Fruit fly (Drosophila melanogaster): ENCODE results near the gene Acsf3.
A peak's percentile ranks its signal among the peaks of the same experiment; 100 is the strongest.

Acsf3 gene

dm6 chrX:7306538-7307477 lies 22.0 kb upstream of the Acsf3 start (continued):
- no peak for TF ChIP-seq Taf1 (GFP tag; IDR thresholded peaks at IDR 0.05)
- peak; percentile 89 for TF ChIP-seq Hmr (GFP tag; optimal IDR thresholded peaks at IDR 0.05)
- TF ChIP-seq aop (GFP tag; IDR thresholded peaks at IDR 0.05): no peak
- TF ChIP-seq CG14710 (tag; optimal IDR thresholded peaks at IDR 0.05): peak; percentile 96
- TF ChIP-seq MBD-R2 (GFP tag; IDR thresholded peaks at IDR 0.05): 0 out of 2 replicates have a peak, but pooled peaks have one; percentile 7
- TF ChIP-seq Lim3 (GFP tag; IDR thresholded peaks at IDR 0.05): no peak
- peak in 1 of 2 experiments; percentile 67 for TF ChIP-seq Eip74EF (GFP tag; optimal IDR thresholded peaks at IDR 0.05)
- TF ChIP-seq unpg (GFP tag; optimal IDR thresholded peaks at IDR 0.05): peak; percentile 83
- TF ChIP-seq CG30020 (tag; optimal IDR thresholded peaks at IDR 0.05): peak; percentile 83
- no peak for TF ChIP-seq CG4707 (GFP tag; optimal IDR thresholded peaks at IDR 0.05)
- TF ChIP-seq psq (GFP tag; optimal IDR thresholded peaks at IDR 0.05): peak; percentile 19
- TF ChIP-seq CG3407 (GFP tag; optimal IDR thresholded peaks at IDR 0.05): peak; percentile 62
- peak; percentile 89 for TF ChIP-seq CG10462 (GFP tag; optimal IDR thresholded peaks at IDR 0.05)
- no peak for TF ChIP-seq CG10321 (GFP tag; IDR thresholded peaks at IDR 0.05)
- TF ChIP-seq sqz (GFP tag; optimal IDR thresholded peaks at IDR 0.05): peak; percentile 78
- TF ChIP-seq bigmax (GFP tag; optimal IDR thresholded peaks at IDR 0.05): no peak
- TF ChIP-seq CG3847 (GFP tag; IDR thresholded peaks at IDR 0.05): peak; percentile 76
- peak; percentile 82 for TF ChIP-seq CG7786 (GFP tag; optimal IDR thresholded peaks at IDR 0.05)
- no peak for TF ChIP-seq cad (GFP tag; optimal IDR thresholded peaks at IDR 0.05)
- peak; percentile 60; the same call in 2 of the 3 replicates for TF ChIP-seq Aef1 (GFP tag; IDR thresholded peaks at IDR 0.05)
- TF ChIP-seq ro (GFP tag; IDR thresholded peaks at IDR 0.05): peak; percentile 22; the same call in 1 of the 2 replicates
- TF ChIP-seq tup (GFP tag; optimal IDR thresholded peaks at IDR 0.05): no peak
- TF ChIP-seq schlank (tag; optimal IDR thresholded peaks at IDR 0.05): peak; percentile 34
- peak; percentile 94 for TF ChIP-seq CG17829 (tag; optimal IDR thresholded peaks at IDR 0.05)
- peak; percentile 36; the same call in 1 of the 2 replicates for TF ChIP-seq bbx (GFP tag; IDR thresholded peaks at IDR 0.05; ENCODE audit: partially characterized antibody)
- TF ChIP-seq CG15011 (GFP tag; optimal IDR thresholded peaks at IDR 0.05): peak; percentile 49
- peak; percentile 61 for TF ChIP-seq NC2α (GFP tag; optimal IDR thresholded peaks at IDR 0.05)
- TF ChIP-seq prd (optimal IDR thresholded peaks at IDR 0.05): no peak
- peak; percentile 83; the same call in 2 of the 3 replicates for TF ChIP-seq prd (GFP tag; IDR thresholded peaks at IDR 0.05)
- peak; percentile 97 for TF ChIP-seq CG12659 (GFP tag; optimal IDR thresholded peaks at IDR 0.05)
- TF ChIP-seq dmrt99B (tag; optimal IDR thresholded peaks at IDR 0.05): peak; percentile 92
- TF ChIP-seq CG16779 (GFP tag; IDR thresholded peaks at IDR 0.05): no peak
- peak; percentile 66 for TF ChIP-seq danr (GFP tag; IDR thresholded peaks at IDR 0.05)
- TF ChIP-seq CG13775 (GFP tag; optimal IDR thresholded peaks at IDR 0.05): peak; percentile 98
- TF ChIP-seq CG9437 (GFP tag; optimal IDR thresholded peaks at IDR 0.05): peak; percentile 95
- peak; percentile 96 for TF ChIP-seq CG13424 (tag; optimal IDR thresholded peaks at IDR 0.05)
- TF ChIP-seq Fer2 (tag; optimal IDR thresholded peaks at IDR 0.05): peak; percentile 72
- peak; percentile 95 for TF ChIP-seq CG1233 (GFP tag; optimal IDR thresholded peaks at IDR 0.05)
- peak; percentile 92 for TF ChIP-seq NfI (GFP tag; optimal IDR thresholded peaks at IDR 0.05)
- peak; percentile 84 for TF ChIP-seq salm (tag; optimal IDR thresholded peaks at IDR 0.05)
- peak; percentile 80 for TF ChIP-seq emc (GFP tag; optimal IDR thresholded peaks at IDR 0.05)
- TF ChIP-seq ap (GFP tag; IDR thresholded peaks at IDR 0.05): peak; percentile 53
- peak; percentile 61 for TF ChIP-seq Oaz (GFP tag; IDR thresholded peaks at IDR 0.05)
- no peak for TF ChIP-seq zen2 (GFP tag; IDR thresholded peaks at IDR 0.05; ENCODE audit: partially characterized antibody)
- no peak for TF ChIP-seq Dref (GFP tag; IDR thresholded peaks at IDR 0.05)
- TF ChIP-seq CG12769 (tag; optimal IDR thresholded peaks at IDR 0.05): peak; percentile 92
- TF ChIP-seq CG10147 (GFP tag; optimal IDR thresholded peaks at IDR 0.05): peak; percentile 87
- TF ChIP-seq CG12104 (GFP tag; optimal IDR thresholded peaks at IDR 0.05): peak; percentile 93
